Fruit fly (Drosophila melanogaster) whole organism, adult: ENCODE data around the gene CG14395.

Experiments
- CG33017 ChIP-seq: fragments of 200-800 bp; sonication (Bioruptor generic); optimal IDR thresholded peaks from 2 replicates; lab custom pipeline; 2018; ENCODE audit warnings: missing biosample characterization, mild to moderate bottlenecking, missing genetic modification characterization, moderate library complexity
- CG7101 ChIP-seq: fragments of 200-800 bp; sonication (Bioruptor generic); optimal IDR thresholded peaks from 2 replicates; lab custom pipeline; 2018; ENCODE audit warnings: missing biosample characterization, mild to moderate bottlenecking, missing genetic modification characterization, moderate library complexity
- Clk ChIP-seq: fragments of 200-800 bp; sonication (Bioruptor generic); optimal IDR thresholded peaks from 2 replicates; lab custom pipeline; 2017; ENCODE audit warnings: missing biosample characterization, missing genetic modification characterization

DNA sequence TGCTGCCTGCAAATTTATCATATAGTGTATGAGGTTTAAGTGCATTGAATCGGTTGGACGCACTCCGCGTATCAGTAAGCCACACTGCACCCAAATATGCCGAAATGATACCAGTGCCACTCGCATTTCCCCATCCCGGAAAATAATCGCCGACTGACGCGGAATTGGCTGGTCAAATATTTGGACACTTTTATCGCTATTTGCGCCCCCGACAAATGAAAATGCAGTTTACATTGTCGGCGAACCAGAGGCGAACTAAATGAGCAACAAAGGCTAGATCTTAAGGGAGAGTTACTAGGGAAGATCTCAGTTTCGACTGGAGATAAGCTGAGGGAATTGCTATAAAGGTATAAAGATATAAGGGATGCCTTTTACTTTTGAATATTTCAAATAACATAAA, 25.5 kb downstream of the CG14395 start:
- TF ChIP-seq Clk (GFP tag; lab: Kevin White, UChicago), result no peak
- peak; percentile 10 for TF ChIP-seq CG33017 (tag; lab: Kevin White, UChicago)
- peak; percentile 41 for TF ChIP-seq CG7101 (tag; lab: Kevin White, UChicago)
